Fruit fly (Drosophila melanogaster): Measurements from ENCODE around the gene CG15461.

DNA sequence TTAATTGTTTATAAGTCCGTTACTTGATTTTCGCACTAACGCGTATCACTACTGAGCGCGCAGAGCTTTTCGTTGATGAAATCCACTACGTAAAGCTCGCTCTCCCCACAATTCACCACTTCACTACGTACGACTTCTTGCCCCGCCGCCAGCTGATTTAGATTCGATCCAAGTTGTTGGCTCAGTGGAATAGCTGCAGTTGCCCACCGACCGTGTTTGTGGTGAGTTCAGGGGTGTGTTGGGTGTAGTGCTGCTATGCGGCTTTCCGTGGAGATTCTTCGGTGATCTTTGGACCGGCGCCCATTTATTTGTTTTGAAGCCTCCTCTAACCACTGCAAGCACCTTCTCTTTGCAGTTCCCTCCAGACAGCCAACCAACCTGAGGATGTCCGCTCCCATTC lies 17.8 kb upstream of the CG15461 start:
- no peak for TF ChIP-seq h (optimal IDR thresholded peaks at IDR 0.05)
- no peak for TF ChIP-seq insv (optimal IDR thresholded peaks at IDR 0.05)
- TF ChIP-seq Myc (optimal IDR thresholded peaks at IDR 0.05), result no peak
- TF ChIP-seq Sin3A (optimal IDR thresholded peaks at IDR 0.05), result no peak

Measured in Kc167 (cell line).